Fruit fly (Drosophila melanogaster): ENCODE results near the gene Adss.
A peak's percentile ranks its signal among the peaks of the same experiment; 100 is the strongest.

The Adss gene

DNA sequence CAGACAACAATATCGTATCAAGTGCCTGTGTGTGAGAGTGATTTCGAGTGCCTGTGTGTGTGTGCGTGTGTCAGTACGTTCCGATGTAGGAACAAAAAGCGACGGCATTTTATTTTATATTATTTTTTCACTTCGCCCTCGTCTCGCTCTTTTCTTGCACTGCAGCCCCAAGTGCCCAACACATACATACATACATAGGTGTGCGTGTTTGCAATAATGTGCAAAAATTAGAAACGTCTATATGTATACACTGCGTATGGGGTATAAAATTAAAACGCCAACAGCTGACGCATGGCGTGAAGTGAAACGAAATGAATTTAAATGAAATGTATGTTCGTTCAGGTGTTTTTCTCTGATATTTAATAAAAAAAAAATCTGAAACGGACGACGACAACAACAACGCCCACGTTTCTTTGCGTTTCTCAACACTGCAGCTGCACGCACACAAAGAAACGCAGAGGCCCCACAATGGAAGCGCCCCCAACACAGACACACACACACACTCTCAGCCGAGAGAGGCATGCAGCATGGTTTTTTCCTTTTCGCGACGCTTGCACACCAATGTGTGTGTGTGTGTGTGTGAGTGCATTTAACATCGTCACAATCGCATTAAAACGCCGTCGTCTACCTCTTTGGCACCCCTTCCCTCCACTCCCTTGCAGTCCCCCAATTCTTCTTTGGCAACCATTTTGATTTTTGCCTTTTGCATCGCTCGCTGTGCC, 46.5 kb downstream of the Adss start:
- TF ChIP-seq ey (GFP tag; optimal IDR thresholded peaks at IDR 0.05), result peak; percentile 32
- TF ChIP-seq h (GFP tag; optimal IDR thresholded peaks at IDR 0.05), result peak; percentile 67
- TF ChIP-seq jim (GFP tag; optimal IDR thresholded peaks at IDR 0.05), result peak; percentile 43
- peak; percentile 52 for TF ChIP-seq Sp1 (GFP tag; optimal IDR thresholded peaks at IDR 0.05)
- no peak for TF ChIP-seq Dfd (GFP tag; optimal IDR thresholded peaks at IDR 0.05)
- TF ChIP-seq brk (GFP tag; optimal IDR thresholded peaks at IDR 0.05), result no peak
- peak; percentile 86 for TF ChIP-seq N (GFP tag; optimal IDR thresholded peaks at IDR 0.05)
- TF ChIP-seq Hr83 (GFP tag; optimal IDR thresholded peaks at IDR 0.05; ENCODE audit: poor library complexity, severe bottlenecking), result peak; percentile 81
- peak in 1 of 2 experiments; percentile 35 for TF ChIP-seq dl (GFP tag; optimal IDR thresholded peaks at IDR 0.05; ENCODE audit: insufficient read depth in 1 of 2, partially characterized antibody in 2 of 2)
- TF ChIP-seq rgr (GFP tag; optimal IDR thresholded peaks at IDR 0.05), result peak; percentile 65
- TF ChIP-seq Hnf4 (GFP tag; optimal IDR thresholded peaks at IDR 0.05), result peak; percentile 56
- TF ChIP-seq OdsH (GFP tag; optimal IDR thresholded peaks at IDR 0.05), result peak; percentile 53
- TF ChIP-seq pan (optimal IDR thresholded peaks at IDR 0.05), result no peak
- peak; percentile 72 for TF ChIP-seq Abd-B (GFP tag; optimal IDR thresholded peaks at IDR 0.05)
- TF ChIP-seq Jra (GFP tag; optimal IDR thresholded peaks at IDR 0.05), result peak; percentile 44
- TF ChIP-seq Myc (optimal IDR thresholded peaks at IDR 0.05), result no peak
- TF ChIP-seq lola (GFP tag; optimal IDR thresholded peaks at IDR 0.05), result no peak
- TF ChIP-seq br (GFP tag; optimal IDR thresholded peaks at IDR 0.05), result peak; percentile 52
- TF ChIP-seq foxo (GFP tag; optimal IDR thresholded peaks at IDR 0.05), result peak; percentile 5 to 73
- no peak for TF ChIP-seq sv (GFP tag; optimal IDR thresholded peaks at IDR 0.05)
- TF ChIP-seq CG32264 (GFP tag; optimal IDR thresholded peaks at IDR 0.05), result peak; percentile 27
- TF ChIP-seq usp (GFP tag; optimal IDR thresholded peaks at IDR 0.05), result no peak
- no peak for TF ChIP-seq HLH106 (tag; optimal IDR thresholded peaks at IDR 0.05)
- TF ChIP-seq Dif (GFP tag; optimal IDR thresholded peaks at IDR 0.05; ENCODE audit: partially characterized antibody), result peak; percentile 68
- TF ChIP-seq fru (GFP tag; optimal IDR thresholded peaks at IDR 0.05), result peak; percentile 65
- peak; percentile 65 for TF ChIP-seq Hr78 (GFP tag; optimal IDR thresholded peaks at IDR 0.05)
- no peak for TF ChIP-seq Mio (GFP tag; optimal IDR thresholded peaks at IDR 0.05)
- TF ChIP-seq GATAd (GFP tag; optimal IDR thresholded peaks at IDR 0.05), result peak; percentile 27
- TF ChIP-seq Rel (GFP tag; optimal IDR thresholded peaks at IDR 0.05), result peak; percentile 24
- TF ChIP-seq Rel (tag; optimal IDR thresholded peaks at IDR 0.05), result peak; percentile 72
- no peak for TF ChIP-seq dmrt93B (GFP tag; optimal IDR thresholded peaks at IDR 0.05)
- no peak for TF ChIP-seq dsf (GFP tag; optimal IDR thresholded peaks at IDR 0.05; ENCODE audit: borderline replicate concordance)
- peak; percentile 43 for TF ChIP-seq sage (GFP tag; optimal IDR thresholded peaks at IDR 0.05)
- peak; percentile 8 for TF ChIP-seq woc (GFP tag; optimal IDR thresholded peaks at IDR 0.05)
- peak; percentile 93 for TF ChIP-seq psq (GFP tag; optimal IDR thresholded peaks at IDR 0.05)
- peak; percentile 20 for TF ChIP-seq tai (GFP tag; optimal IDR thresholded peaks at IDR 0.05)
- peak; percentile 77 for TF ChIP-seq CrebA (GFP tag; optimal IDR thresholded peaks at IDR 0.05; ENCODE audit: borderline replicate concordance)
- TF ChIP-seq Vsx2 (GFP tag; optimal IDR thresholded peaks at IDR 0.05; ENCODE audit: partially characterized antibody), result peak; percentile 15
- no peak for TF ChIP-seq CG9705 (GFP tag; optimal IDR thresholded peaks at IDR 0.05)

DNA sequence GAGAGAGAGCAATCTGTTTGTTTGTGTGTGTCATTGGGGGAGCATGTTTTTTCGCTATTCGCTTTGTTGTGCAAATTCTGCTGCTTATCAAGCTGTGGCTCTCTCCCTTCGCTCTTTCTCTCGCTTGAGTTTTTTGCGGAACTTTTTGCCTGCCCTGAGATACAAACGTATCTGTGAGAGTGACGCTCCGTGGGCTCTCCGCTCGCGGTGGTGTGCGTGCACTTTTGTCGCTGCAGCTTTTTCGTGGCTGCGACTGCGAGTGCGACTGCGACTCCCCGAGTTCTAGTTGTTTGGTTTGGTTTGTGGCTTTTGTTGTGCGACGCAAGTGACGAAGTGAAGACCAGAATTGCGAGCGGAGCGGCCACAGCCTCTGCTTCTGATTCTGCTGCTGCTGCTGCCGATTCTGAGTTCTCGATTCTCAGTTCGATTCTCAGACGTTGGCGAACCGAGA, 47.7 kb downstream of the Adss start:
- TF ChIP-seq dsf (GFP tag; optimal IDR thresholded peaks at IDR 0.05; ENCODE audit: borderline replicate concordance) (no peak), Vsx2 (GFP tag; optimal IDR thresholded peaks at IDR 0.05; ENCODE audit: partially characterized antibody) (peak; percentile 85), h (GFP tag; optimal IDR thresholded peaks at IDR 0.05) (peak; percentile 51), psq (GFP tag; optimal IDR thresholded peaks at IDR 0.05) (peak; percentile 79), br (GFP tag; optimal IDR thresholded peaks at IDR 0.05) (peak; percentile 43), brk (GFP tag; optimal IDR thresholded peaks at IDR 0.05) (peak; percentile 76), Rel (GFP tag; optimal IDR thresholded peaks at IDR 0.05) (peak; percentile 94), Rel (tag; optimal IDR thresholded peaks at IDR 0.05) (peak; percentile 65), N (GFP tag; optimal IDR thresholded peaks at IDR 0.05) (peak; percentile 25), CG32264 (GFP tag; optimal IDR thresholded peaks at IDR 0.05) (peak; percentile 61), Jra (GFP tag; optimal IDR thresholded peaks at IDR 0.05) (peak; percentile 47), Dif (GFP tag; optimal IDR thresholded peaks at IDR 0.05; ENCODE audit: partially characterized antibody) (peak; percentile 95), dmrt93B (GFP tag; optimal IDR thresholded peaks at IDR 0.05) (no peak), OdsH (GFP tag; optimal IDR thresholded peaks at IDR 0.05) (no peak), sage (GFP tag; optimal IDR thresholded peaks at IDR 0.05) (peak; percentile 84), Hr83 (GFP tag; optimal IDR thresholded peaks at IDR 0.05; ENCODE audit: poor library complexity, severe bottlenecking) (peak; percentile 1), Hnf4 (GFP tag; optimal IDR thresholded peaks at IDR 0.05) (no peak), CrebA (GFP tag; optimal IDR thresholded peaks at IDR 0.05; ENCODE audit: borderline replicate concordance) (peak; percentile 92), rgr (GFP tag; optimal IDR thresholded peaks at IDR 0.05) (peak; percentile 19), HLH106 (tag; optimal IDR thresholded peaks at IDR 0.05) (peak; percentile 3), jim (GFP tag; optimal IDR thresholded peaks at IDR 0.05) (no peak), usp (GFP tag; optimal IDR thresholded peaks at IDR 0.05) (no peak), foxo (GFP tag; optimal IDR thresholded peaks at IDR 0.05) (peak in 1 of 2 experiments; percentile 89), dl (GFP tag; optimal IDR thresholded peaks at IDR 0.05; ENCODE audit: insufficient read depth in 1 of 2, partially characterized antibody in 2 of 2) (peak; percentile 84 to 88), Sp1 (GFP tag; optimal IDR thresholded peaks at IDR 0.05) (peak; percentile 36)

All from whole organism, wandering third instar larva.